Worm (Caenorhabditis elegans): Measurements from ENCODE around the gene M02B7.7.

DNA sequence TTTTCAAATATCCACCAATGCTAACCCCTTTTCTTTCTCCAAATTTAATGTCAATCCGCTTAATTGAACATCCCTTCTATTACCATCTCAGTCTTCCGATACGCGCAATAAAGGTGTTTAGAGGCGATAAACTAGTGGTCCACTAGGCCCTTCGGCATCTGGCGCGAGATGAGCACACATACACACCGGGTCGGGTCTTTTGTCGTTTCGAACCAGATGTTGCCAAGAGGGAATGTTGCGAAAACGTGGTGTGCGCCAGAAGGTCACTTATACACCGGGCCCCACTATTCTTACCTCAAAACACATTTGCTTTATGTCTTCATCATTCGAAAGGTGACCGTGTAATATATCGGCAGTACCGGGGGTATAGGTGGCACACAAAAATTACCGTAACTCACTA is 37.0 kb upstream of the M02B7.7 start:
- no peak for TF ChIP-seq flt-1 (GFP tag; IDR thresholded peaks at IDR 0.05)
- no peak for TF ChIP-seq ztf-23 (GFP tag; IDR thresholded peaks at IDR 0.05)
